Worm (Caenorhabditis elegans): ENCODE measurements around the gene srx-105.

Gene srx-105

ce11 chrII:3743684-3744200 is 42.5 kb upstream of the srx-105 start, which contains the start of gene nta-1:
Gene nta-1 (minus strand): TSS chrII:3743814.
- peak; percentile 51 for TF ChIP-seq pqm-1 (tag; optimal IDR thresholded peaks at IDR 0.05)
- peak; percentile 76 for TF ChIP-seq pha-4 (tag; optimal IDR thresholded peaks at IDR 0.05)
- TF ChIP-seq egl-5 (tag; optimal IDR thresholded peaks at IDR 0.05) = no peak
- TF ChIP-seq elt-2 (tag; optimal IDR thresholded peaks at IDR 0.05) = peak; percentile 24
- no peak for TF ChIP-seq egl-27 (tag; optimal IDR thresholded peaks at IDR 0.05)
- no peak for TF ChIP-seq nhr-12 (tag; optimal IDR thresholded peaks at IDR 0.05)
- TF ChIP-seq lin-39 (tag; optimal IDR thresholded peaks at IDR 0.05) = no peak

- TF ChIP-seq ama-1 (optimal IDR thresholded peaks at IDR 0.05) = no peak
- no peak for TF ChIP-seq ZK546.5 (tag; optimal IDR thresholded peaks at IDR 0.05)
These were observed 40.4 kb upstream of the srx-105 start, which contains the start of gene F12E12.1 for ce11 chrII:3741584-3741983. Gene F12E12.1 (plus strand): TSS chrII:3741884.

ce11 chrII:3739647-3740046 is 38.4 kb upstream of the srx-105 start, which contains the start of gene F12E12.2:
Gene F12E12.2 (plus strand): TSS chrII:3739947.
- TF ChIP-seq ceh-16 (tag; optimal IDR thresholded peaks at IDR 0.05) (no peak), nhr-12 (tag; optimal IDR thresholded peaks at IDR 0.05) (no peak), aly-2 (tag; optimal IDR thresholded peaks at IDR 0.05) (no peak), nhr-67 (tag; optimal IDR thresholded peaks at IDR 0.05) (no peak), ztf-4 (tag; optimal IDR thresholded peaks at IDR 0.05) (no peak), daf-12 (tag; optimal IDR thresholded peaks at IDR 0.05) (no peak), unc-62 (GFP tag; optimal IDR thresholded peaks at IDR 0.05) (no peak), pha-4 (tag; optimal IDR thresholded peaks at IDR 0.05) (no peak), nhr-76 (tag; optimal IDR thresholded peaks at IDR 0.05) (no peak), tbx-2 (tag; optimal IDR thresholded peaks at IDR 0.05) (no peak)

ce11 chrII:3736893-3737375 is 35.7 kb upstream of the srx-105 start, which contains the start of gene F12E12.6:
Gene F12E12.6 (minus strand): TSS chrII:3736943.
- TF ChIP-seq skn-1 (tag; optimal IDR thresholded peaks at IDR 0.05) (no peak), ztf-4 (tag; optimal IDR thresholded peaks at IDR 0.05) (no peak), tbx-2 (tag; optimal IDR thresholded peaks at IDR 0.05) (no peak), snpc-4 (tag; optimal IDR thresholded peaks at IDR 0.05) (no peak), unc-39 (tag; optimal IDR thresholded peaks at IDR 0.05) (no peak), lin-39 (tag; optimal IDR thresholded peaks at IDR 0.05) (no peak), ceh-9 (tag; optimal IDR thresholded peaks at IDR 0.05) (no peak), ceh-16 (tag; optimal IDR thresholded peaks at IDR 0.05) (no peak)

- TF ChIP-seq tbx-2 (tag; optimal IDR thresholded peaks at IDR 0.05) (no peak), nhr-23 (tag; optimal IDR thresholded peaks at IDR 0.05) (no peak), nfya-1 (tag; optimal IDR thresholded peaks at IDR 0.05; ENCODE audit: insufficient read depth) (no peak), nhr-237 (tag; optimal IDR thresholded peaks at IDR 0.05) (no peak), ceh-82 (tag; optimal IDR thresholded peaks at IDR 0.05) (no peak), egl-5 (tag; optimal IDR thresholded peaks at IDR 0.05) (no peak)
These were observed 30.5 kb upstream of the srx-105 start, which contains the start of the genes sdz-12 and bath-31 for ce11 chrII:3731723-3732122. Gene sdz-12 (minus strand): TSS chrII:3731823. Gene bath-31 (plus strand): TSS chrII:3731973.

ce11 chrII:3727996-3728395 is 26.8 kb upstream of the srx-105 start, which contains the start of gene C46E10.8:
Gene C46E10.8 (minus strand): TSS chrII:3728096.
- no peak for TF ChIP-seq sea-2 (GFP tag; optimal IDR thresholded peaks at IDR 0.05)
- TF ChIP-seq ceh-16 (tag; optimal IDR thresholded peaks at IDR 0.05) = no peak
- TF ChIP-seq nhr-77 (tag; optimal IDR thresholded peaks at IDR 0.05) = no peak
- no peak for TF ChIP-seq ztf-4 (tag; optimal IDR thresholded peaks at IDR 0.05)
- no peak for TF ChIP-seq nhr-43 (tag; optimal IDR thresholded peaks at IDR 0.05; ENCODE audit: poor library complexity, severe bottlenecking)
- TF ChIP-seq nhr-76 (tag; optimal IDR thresholded peaks at IDR 0.05) = no peak
- TF ChIP-seq hmg-11 (tag; optimal IDR thresholded peaks at IDR 0.05) = no peak
- TF ChIP-seq nhr-23 (tag; optimal IDR thresholded peaks at IDR 0.05) = no peak
- no peak for TF ChIP-seq unc-62 (GFP tag; optimal IDR thresholded peaks at IDR 0.05)
- no peak for TF ChIP-seq mml-1 (tag; optimal IDR thresholded peaks at IDR 0.05)
- TF ChIP-seq snpc-4 (tag; optimal IDR thresholded peaks at IDR 0.05) = no peak
- no peak for TF ChIP-seq nhr-25 (tag; optimal IDR thresholded peaks at IDR 0.05)
- no peak for TF ChIP-seq ZK546.5 (tag; optimal IDR thresholded peaks at IDR 0.05)
- no peak for TF ChIP-seq ama-1 (optimal IDR thresholded peaks at IDR 0.05)
- no peak for TF ChIP-seq lin-15B (tag; optimal IDR thresholded peaks at IDR 0.05)
- TF ChIP-seq ztf-11 (tag; optimal IDR thresholded peaks at IDR 0.05) = no peak
- no peak for TF ChIP-seq lin-39 (tag; optimal IDR thresholded peaks at IDR 0.05)
- TF ChIP-seq nhr-11 (tag; optimal IDR thresholded peaks at IDR 0.05) = no peak
- no peak for TF ChIP-seq daf-12 (tag; optimal IDR thresholded peaks at IDR 0.05)

Data from whole organism, L3 larva.